Fruit fly (Drosophila melanogaster) whole organism: ENCODE measurements around the gene CG9132.

ENCODE experiments used
- EcR ChIP-seq, 2 experiments: fragments of >200 bp; optimal IDR thresholded peaks; 2 replicates each; lab custom pipeline; 2017; ENCODE audit warnings: missing biosample characterization in 2 of 2, missing genetic modification characterization in 2 of 2, missing genetic modification reagents in 2 of 2
- psq ChIP-seq: fragments of >200 bp; optimal IDR thresholded peaks from 2 replicates; lab custom pipeline; 2017

- no peak for TF ChIP-seq EcR (GFP tag; optimal IDR thresholded peaks at IDR 0.05; lab: Kevin White, UChicago)
- no peak for TF ChIP-seq psq (lab: Kevin White, UChicago)
Observed at dm6 chrX:16844295-16844694, 43.8 kb upstream of the CG9132 start, which contains the start of gene RSG7.
